Fruit fly (Drosophila melanogaster) whole organism, larva: ENCODE measurements around the gene CG10254.
A peak's percentile ranks its signal among the peaks of the same experiment; 100 is the strongest.

Experiments
- noc ChIP-seq: fragments of 200-800 bp; sonication (Bioruptor generic); optimal IDR thresholded peaks from 3 replicates; lab custom pipeline; 2019; ENCODE audit warnings: missing biosample characterization, mild to moderate bottlenecking, missing genetic modification characterization, moderate library complexity

Gene CG10254

dm6 chr3R:23666672-23667211 lies 28.0 kb downstream of the CG10254 start:
- TF ChIP-seq noc (tag; lab: Kevin White, UChicago): no peak

DNA sequence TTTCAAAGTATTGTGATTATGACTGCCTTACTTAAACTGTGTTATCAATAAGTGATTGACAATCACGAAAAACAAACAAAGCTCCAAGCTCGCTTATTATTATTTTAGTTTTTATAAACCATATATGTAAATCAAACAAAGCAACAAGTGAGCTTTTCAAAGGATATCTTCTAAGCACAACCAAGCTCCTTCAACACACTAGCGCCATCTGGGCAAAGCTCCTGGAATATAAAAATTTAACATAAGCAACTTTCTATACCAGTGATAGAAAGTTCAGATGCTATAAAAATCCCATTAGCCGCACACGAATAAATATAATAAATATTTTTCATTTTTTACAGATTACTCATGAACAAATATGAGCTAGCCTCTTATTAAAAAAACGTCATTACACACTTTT lies 30.3 kb downstream of the CG10254 start:
- TF ChIP-seq noc (tag; lab: Kevin White, UChicago): no peak

DNA sequence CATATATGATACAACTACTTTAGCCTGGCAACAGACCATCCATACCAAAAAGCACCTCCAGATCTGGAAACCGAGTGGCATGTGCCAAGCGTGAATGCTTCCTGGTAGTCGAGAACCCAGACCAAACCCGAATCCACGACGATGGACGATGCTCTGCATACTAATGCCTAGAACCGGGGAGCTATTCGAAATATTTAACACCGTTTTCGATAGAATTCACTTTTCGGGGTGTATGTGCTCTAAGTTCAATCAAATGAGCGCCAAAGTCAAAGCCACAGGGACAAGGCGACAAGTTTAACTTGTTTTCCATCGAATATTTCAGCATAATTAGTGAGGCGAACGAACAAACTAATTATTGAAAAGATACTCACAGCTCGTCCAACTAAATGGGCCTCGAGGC lies 32.0 kb downstream of the CG10254 start:
- no peak for TF ChIP-seq noc (tag; lab: Kevin White, UChicago)

DNA sequence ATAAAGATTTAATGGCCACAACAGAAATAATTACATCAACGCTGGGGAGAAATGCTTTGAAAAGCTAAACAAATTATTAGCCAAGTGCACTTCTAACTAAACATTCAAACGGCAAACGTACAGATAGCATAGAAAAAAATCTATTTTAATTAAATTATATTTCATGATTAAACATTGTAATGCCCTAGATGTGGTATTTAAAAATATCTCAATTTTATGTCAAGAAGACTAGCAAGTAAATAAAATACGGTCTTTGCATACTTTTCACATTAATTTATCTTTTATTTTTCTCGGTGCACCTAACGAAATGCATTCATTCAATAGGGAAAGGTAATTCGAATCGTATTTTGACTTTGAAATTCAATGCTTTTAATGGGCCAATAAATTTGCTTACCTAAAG lies 35.2 kb downstream of the CG10254 start:
- TF ChIP-seq noc (tag; lab: Kevin White, UChicago): no peak

dm6 chr3R:23658948-23659347 lies 35.8 kb downstream of the CG10254 start:
- no peak for TF ChIP-seq noc (tag; lab: Kevin White, UChicago)

dm6 chr3R:23657357-23658318 lies 37.1 kb downstream of the CG10254 start:
- peak; percentile 58 for TF ChIP-seq noc (tag; lab: Kevin White, UChicago)

DNA sequence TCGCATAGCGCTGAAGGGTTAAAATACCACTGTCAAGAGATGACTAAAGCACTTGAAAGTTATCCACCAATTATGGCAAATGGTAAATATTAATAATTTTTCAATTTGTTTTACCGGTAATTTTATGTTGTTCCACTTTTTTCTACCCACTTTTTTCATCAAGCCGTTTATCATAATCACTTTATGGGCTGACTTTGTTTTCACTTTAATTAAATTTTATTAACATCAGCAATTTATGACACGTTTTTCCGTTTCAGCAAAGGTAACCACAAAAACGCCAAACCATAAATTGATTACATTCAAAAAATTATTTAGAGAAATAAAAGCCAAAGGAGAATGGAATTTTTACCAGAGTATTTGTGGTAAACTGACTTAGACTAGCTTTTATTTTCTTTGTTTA lies 39.3 kb downstream of the CG10254 start:
- no peak for TF ChIP-seq noc (tag; lab: Kevin White, UChicago)

DNA sequence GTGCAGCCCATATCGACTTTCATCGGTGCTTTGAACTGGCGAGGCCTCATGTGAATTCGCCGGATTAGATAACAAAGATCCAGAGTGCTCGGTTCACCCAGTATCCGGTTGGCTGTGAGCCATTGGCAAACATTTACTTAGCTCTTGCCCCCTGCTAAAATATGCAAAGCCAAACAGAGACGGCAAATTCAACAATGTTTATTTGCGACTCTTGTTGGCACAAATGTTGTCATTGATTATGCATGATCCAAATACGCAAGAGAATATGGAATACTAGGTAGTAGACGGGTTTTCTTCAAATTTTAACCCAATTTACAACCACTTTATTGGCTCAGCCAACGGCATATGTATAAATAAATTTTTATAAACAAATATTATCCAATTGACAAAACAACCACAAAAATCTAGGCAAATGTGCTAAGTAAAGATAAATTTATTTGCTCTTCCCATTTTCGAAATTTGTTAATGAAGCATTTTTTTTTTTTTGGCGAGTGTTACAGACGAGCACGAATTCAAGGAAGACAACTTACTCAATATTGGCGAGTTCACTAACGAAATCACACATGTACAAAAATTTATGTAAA lies 42.2 kb downstream of the CG10254 start:
- TF ChIP-seq noc (tag; lab: Kevin White, UChicago): peak; percentile 89

DNA sequence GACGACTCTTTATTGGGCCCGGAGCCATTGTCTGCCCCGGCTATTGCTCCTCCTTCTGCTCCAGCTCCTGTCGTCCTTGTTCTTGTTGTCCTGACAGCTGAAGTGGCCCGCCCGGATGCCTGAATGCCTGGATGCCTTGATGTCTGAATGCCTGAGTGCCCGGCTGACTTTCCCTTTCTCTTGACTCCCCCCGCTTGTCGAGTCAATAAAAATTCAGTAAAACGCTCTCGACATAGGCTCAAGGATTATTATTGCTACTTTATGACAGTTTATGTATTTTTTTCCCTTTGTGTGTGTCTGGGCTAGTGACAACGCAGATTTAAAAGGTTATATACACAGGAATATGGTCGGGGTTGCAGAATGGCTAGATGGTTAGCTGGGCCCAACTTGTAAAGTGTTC lies 45.0 kb downstream of the CG10254 start:
- TF ChIP-seq noc (tag; lab: Kevin White, UChicago): no peak

dm6 chr3R:23646183-23646582 lies 48.6 kb downstream of the CG10254 start:
- no peak for TF ChIP-seq noc (tag; lab: Kevin White, UChicago)

- no peak for TF ChIP-seq noc (tag; lab: Kevin White, UChicago)
Observed at dm6 chr3R:23642836-23643235, 51.9 kb downstream of the CG10254 start.

DNA sequence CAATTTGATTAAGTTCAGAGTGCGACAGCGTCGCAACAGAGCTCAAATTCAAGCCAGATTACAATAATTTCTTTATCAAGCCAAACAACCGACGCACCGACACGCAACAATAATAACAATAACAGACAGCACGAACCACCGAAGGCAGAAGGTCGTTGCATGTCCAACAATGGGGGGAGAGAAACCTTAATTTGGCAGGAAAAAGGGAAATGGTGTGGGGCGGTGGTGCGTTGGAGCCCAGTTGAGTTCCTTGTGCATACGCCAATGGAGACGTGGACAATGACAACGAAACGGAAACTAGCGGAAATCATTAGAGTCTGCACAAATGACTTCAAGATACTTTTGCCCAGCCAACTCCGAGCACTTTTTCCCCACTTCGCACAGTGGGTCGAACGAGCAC lies 55.2 kb downstream of the CG10254 start:
- TF ChIP-seq noc (tag; lab: Kevin White, UChicago): no peak
